Worm (Caenorhabditis elegans) whole organism, young adult: Measurements from ENCODE around the gene C06B3.7.

ENCODE experiments used
- B0035.1 ChIP-seq: sonication (generic microtip); optimal IDR thresholded peaks from 2 replicates; lab custom pipeline; 2016; ENCODE audit warnings: missing genetic modification characterization, mild to moderate bottlenecking, missing compliant biosample characterization, missing genotype, missing genetic modification reagents
- B0336.3 ChIP-seq: fragments of 200-800 bp; sonication (Bioruptor generic); IDR thresholded peaks from 2 replicates; pipeline ENCODE4 v1.3.6; 2022; ENCODE audit warnings: missing genetic modification characterization, missing compliant biosample characterization
- C17E4.6 ChIP-seq: fragments of 200-800 bp; sonication (Bioruptor generic); IDR thresholded peaks from 2 replicates; pipeline ENCODE4 v1.3.6; 2022; ENCODE audit warnings: missing genetic modification reagents, missing genetic modification characterization, missing compliant biosample characterization
- F49E8.2 ChIP-seq: sonication (generic microtip); optimal IDR thresholded peaks from 3 replicates; lab custom pipeline; 2017; ENCODE audit warnings: missing genetic modification characterization, mild to moderate bottlenecking, missing compliant biosample characterization, antibody characterized with exemption, moderate library complexity; ENCODE audit not compliant: insufficient read depth
- F57A8.1 ChIP-seq: fragments of 200-800 bp; sonication (Bioruptor generic); optimal IDR thresholded peaks from 2 replicates; lab custom pipeline; 2018; ENCODE audit warnings: mild to moderate bottlenecking, missing genetic modification characterization, moderate library complexity, missing compliant biosample characterization
- K11D2.4 ChIP-seq: fragments of 200-800 bp; sonication (Bioruptor generic); IDR thresholded peaks from 2 replicates; pipeline ENCODE4 v1.3.6; 2022; ENCODE audit warnings: missing genetic modification reagents, missing genetic modification characterization, missing compliant biosample characterization
- K12H6.12 ChIP-seq: fragments of 200-800 bp; sonication (Bioruptor generic); optimal IDR thresholded peaks from 2 replicates; lab custom pipeline; 2018; ENCODE audit warnings: mild to moderate bottlenecking, missing genetic modification characterization, missing compliant biosample characterization
- Y67H2A.10 ChIP-seq: fragments of 200-800 bp; sonication (Bioruptor generic); conservative IDR thresholded peaks from 2 replicates; pipeline ENCODE4 v1.3.6; 2022; ENCODE audit warnings: missing genetic modification reagents, missing genetic modification characterization, missing compliant biosample characterization
- athp-1 ChIP-seq: sonication (generic microtip); optimal IDR thresholded peaks from 2 replicates; lab custom pipeline; 2017; ENCODE audit warnings: mild to moderate bottlenecking, missing genetic modification characterization, missing compliant biosample characterization
- attf-6 ChIP-seq: fragments of 200-800 bp; sonication (Bioruptor generic); IDR thresholded peaks from 2 replicates; pipeline ENCODE4 v1.3.6; 2022; ENCODE audit warnings: missing genetic modification reagents, missing genetic modification characterization, missing compliant biosample characterization
- bed-2 ChIP-seq: fragments of 200-800 bp; sonication (Bioruptor generic); IDR thresholded peaks from 2 replicates; pipeline ENCODE4 v1.3.6; 2022; ENCODE audit warnings: missing genetic modification reagents, missing genetic modification characterization, missing compliant biosample characterization
- ccch-3 ChIP-seq: fragments of 200-800 bp; sonication (Bioruptor generic); optimal IDR thresholded peaks from 2 replicates; lab custom pipeline; 2018; ENCODE audit warnings: mild to moderate bottlenecking, missing genetic modification characterization, missing compliant biosample characterization
- cebp-2 ChIP-seq: fragments of 200-800 bp; sonication (Bioruptor generic); IDR thresholded peaks from 2 replicates; pipeline ENCODE4 v1.3.6; 2022; ENCODE audit warnings: missing genetic modification characterization, missing compliant biosample characterization
- ceh-27 ChIP-seq: fragments of 200-800 bp; sonication (Bioruptor generic); optimal IDR thresholded peaks from 2 replicates; lab custom pipeline; 2018; ENCODE audit warnings: mild to moderate bottlenecking, missing genetic modification characterization, moderate library complexity, missing compliant biosample characterization
- ceh-58 ChIP-seq: fragments of 200-800 bp; sonication (Bioruptor generic); IDR thresholded peaks from 2 replicates; pipeline ENCODE4 v1.3.6; 2022; ENCODE audit warnings: missing genetic modification characterization, missing compliant biosample characterization
- chd-7 ChIP-seq: sonication (generic microtip); optimal IDR thresholded peaks from 2 replicates; lab custom pipeline; 2016; ENCODE audit warnings: mild to moderate bottlenecking, missing genetic modification characterization, moderate library complexity, missing compliant biosample characterization
- dpl-1 ChIP-seq: fragments of 150-350 bp; optimal IDR thresholded peaks from 2 replicates; lab custom pipeline; 2014; ENCODE audit warnings: missing biosample characterization, missing genetic modification reagents, missing genetic modification characterization
- egl-18 ChIP-seq: fragments of 200-800 bp; sonication (Bioruptor generic); IDR thresholded peaks from 2 replicates; pipeline ENCODE4 v1.3.6; 2022; ENCODE audit warnings: missing genetic modification reagents, missing genetic modification characterization, missing compliant biosample characterization
- egrh-3 ChIP-seq: fragments of 200-800 bp; sonication (Bioruptor generic); IDR thresholded peaks from 2 replicates; pipeline ENCODE4 v1.3.6; 2022; ENCODE audit warnings: missing genetic modification reagents, missing genetic modification characterization, missing compliant biosample characterization
- ekl-4 ChIP-seq: fragments of 200-800 bp; sonication (Bioruptor generic); IDR thresholded peaks from 2 replicates; pipeline ENCODE4 v1.3.6; 2022; ENCODE audit warnings: missing genetic modification reagents, missing genetic modification characterization, missing compliant biosample characterization
- ets-4 ChIP-seq: fragments of 200-800 bp; sonication (Bioruptor generic); optimal IDR thresholded peaks from 2 replicates; lab custom pipeline; 2018; ENCODE audit warnings: mild to moderate bottlenecking, missing genetic modification characterization, missing compliant biosample characterization
- fkh-3 ChIP-seq: sonication (generic microtip); optimal IDR thresholded peaks from 2 replicates; lab custom pipeline; 2016; ENCODE audit warnings: mild to moderate bottlenecking, missing genetic modification characterization, missing compliant biosample characterization
- him-1 ChIP-seq: sonication (generic microtip); optimal IDR thresholded peaks from 2 replicates; lab custom pipeline; 2016; ENCODE audit warnings: missing genotype, missing genetic modification reagents, missing genetic modification characterization, missing compliant biosample characterization
- hlh-26 ChIP-seq: fragments of 200-800 bp; sonication (Bioruptor generic); conservative IDR thresholded peaks from 2 replicates; pipeline ENCODE4 v1.3.6; 2022; ENCODE audit warnings: missing genetic modification reagents, missing genetic modification characterization, missing compliant biosample characterization
- hmg-20 ChIP-seq: fragments of 200-800 bp; sonication (Bioruptor generic); IDR thresholded peaks from 2 replicates; pipeline ENCODE4 v1.3.6; 2022; ENCODE audit warnings: missing genetic modification reagents, missing genetic modification characterization, missing compliant biosample characterization
- lag-1 ChIP-seq: fragments of 200-800 bp; sonication (Bioruptor generic); IDR thresholded peaks from 2 replicates; pipeline ENCODE4 v1.3.6; 2022; ENCODE audit warnings: missing genetic modification reagents, missing genetic modification characterization, missing compliant biosample characterization
- let-607 ChIP-seq, 2 experiments: fragments of 200-800 bp in 1 of 2; sonication (Bioruptor generic) in 1 of 2; sonication (generic microtip) in 1 of 2; optimal IDR thresholded peaks; 2 replicates each; lab custom pipeline; 2016 to 2018; ENCODE audit warnings: mild to moderate bottlenecking in 2 of 2, missing compliant biosample characterization in 2 of 2, missing genetic modification characterization in 2 of 2, moderate library complexity in 2 of 2, missing genotype in 1 of 2
- lin-26 ChIP-seq: fragments of 200-800 bp; sonication (Bioruptor generic); IDR thresholded peaks from 2 replicates; pipeline ENCODE4 v1.3.6; 2022; ENCODE audit warnings: missing genetic modification reagents, missing genetic modification characterization, missing compliant biosample characterization
- lin-54 ChIP-seq: fragments of 200-800 bp; sonication (Bioruptor generic); optimal IDR thresholded peaks from 2 replicates; lab custom pipeline; 2018; ENCODE audit warnings: mild to moderate bottlenecking, missing genetic modification characterization, missing compliant biosample characterization
- lsl-1 ChIP-seq: fragments of 200-800 bp; sonication (Bioruptor generic); optimal IDR thresholded peaks from 2 replicates; lab custom pipeline; 2018; ENCODE audit warnings: mild to moderate bottlenecking, missing genetic modification characterization, moderate library complexity, missing compliant biosample characterization
- lsy-27 ChIP-seq: sonication (generic microtip); optimal IDR thresholded peaks from 2 replicates; lab custom pipeline; 2017; ENCODE audit warnings: missing genetic modification characterization, mild to moderate bottlenecking, missing compliant biosample characterization, antibody characterized with exemption, missing genotype, borderline replicate concordance; ENCODE audit not compliant: insufficient read depth
- madf-3 ChIP-seq: fragments of 200-800 bp; sonication (Bioruptor generic); IDR thresholded peaks from 2 replicates; pipeline ENCODE4 v1.3.6; 2022; ENCODE audit warnings: missing genetic modification reagents, missing genetic modification characterization, missing compliant biosample characterization
- madf-8 ChIP-seq: fragments of 200-800 bp; sonication (Bioruptor generic); conservative IDR thresholded peaks from 2 replicates; pipeline ENCODE4 v1.3.6; 2022; ENCODE audit warnings: missing genetic modification reagents, missing genetic modification characterization, missing compliant biosample characterization
- nfya-2 ChIP-seq: fragments of 200-800 bp; sonication (Bioruptor generic); IDR thresholded peaks from 2 replicates; pipeline ENCODE4 v1.3.6; 2022; ENCODE audit warnings: missing genetic modification reagents, missing genetic modification characterization, missing compliant biosample characterization
- nhr-179 ChIP-seq: sonication (generic microtip); optimal IDR thresholded peaks from 2 replicates; lab custom pipeline; 2016; ENCODE audit warnings: mild to moderate bottlenecking, missing genetic modification characterization, missing compliant biosample characterization
- nhr-80 ChIP-seq: sonication (generic microtip); optimal IDR thresholded peaks from 2 replicates; lab custom pipeline; 2016; ENCODE audit warnings: missing genetic modification characterization, missing compliant biosample characterization
- repo-1 ChIP-seq: sonication (generic microtip); optimal IDR thresholded peaks from 2 replicates; lab custom pipeline; 2017; ENCODE audit warnings: mild to moderate bottlenecking, missing genetic modification characterization, missing compliant biosample characterization
- snpc-3.4 ChIP-seq: sonication (generic microtip); optimal IDR thresholded peaks from 2 replicates; lab custom pipeline; 2017; ENCODE audit warnings: missing genetic modification characterization, mild to moderate bottlenecking, missing compliant biosample characterization, antibody characterized with exemption, moderate library complexity, missing genotype, missing genetic modification reagents
- xnd-1 ChIP-seq: sonication (generic microtip); optimal IDR thresholded peaks from 2 replicates; lab custom pipeline; 2016; ENCODE audit warnings: missing genotype, missing genetic modification reagents, missing genetic modification characterization, missing compliant biosample characterization
- zim-3 ChIP-seq: sonication (generic microtip); optimal IDR thresholded peaks from 2 replicates; lab custom pipeline; 2017; ENCODE audit warnings: mild to moderate bottlenecking, missing genetic modification characterization, moderate library complexity, missing compliant biosample characterization
- ztf-25 ChIP-seq: fragments of 200-800 bp; sonication (Bioruptor generic); IDR thresholded peaks from 2 replicates; pipeline ENCODE4 v1.3.6; 2022; ENCODE audit warnings: missing genetic modification reagents, missing genetic modification characterization, missing compliant biosample characterization
- ztf-26 ChIP-seq: sonication (generic microtip); optimal IDR thresholded peaks from 2 replicates; lab custom pipeline; 2017; ENCODE audit warnings: missing genetic modification characterization, missing compliant biosample characterization

Gene C06B3.7

ce11 chrV:13863700-13864099, 45.8 kb upstream of the C06B3.7 start:
- TF ChIP-seq ztf-26, result no peak
- no peak for TF ChIP-seq cebp-2 (GFP tag; lab: Robert Waterston, UW)
- no peak for TF ChIP-seq fkh-3 (tag; lab: Kevin White, UChicago)
- TF ChIP-seq snpc-3.4 (tag; lab: Kevin White, UChicago), result no peak
- no peak for TF ChIP-seq hmg-20 (GFP tag; lab: Robert Waterston, UW)
- TF ChIP-seq lag-1 (GFP tag; lab: Robert Waterston, UW), result no peak
- TF ChIP-seq lin-26 (GFP tag; lab: Robert Waterston, UW), result no peak
- TF ChIP-seq F49E8.2 (tag; lab: Kevin White, UChicago), result no peak
- no peak for TF ChIP-seq lsy-27 (tag; lab: Kevin White, UChicago)
- no peak for TF ChIP-seq ets-4
- TF ChIP-seq Y67H2A.10 (GFP tag; lab: Robert Waterston, UW), result no peak
- TF ChIP-seq lsl-1, result no peak
- no peak for TF ChIP-seq him-1 (tag; lab: Kevin White, UChicago)

DNA sequence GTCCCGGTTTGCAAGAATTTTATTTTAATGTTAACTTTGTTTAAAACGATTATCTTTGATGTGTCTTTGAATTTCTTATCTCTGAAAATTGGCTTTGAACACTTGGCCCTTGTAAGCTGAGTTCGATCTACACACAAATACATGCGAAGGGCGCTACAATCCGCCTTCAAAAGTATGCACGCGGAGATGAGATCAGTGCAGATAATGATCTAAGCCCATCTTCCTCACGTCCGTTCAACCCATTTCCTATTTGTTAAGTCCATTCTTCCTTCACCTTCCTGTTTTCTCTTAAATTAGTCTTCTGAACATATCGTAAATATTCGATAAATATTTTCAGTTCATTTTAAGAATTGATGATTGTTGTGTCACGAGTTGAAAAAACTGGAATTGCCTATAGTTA, 43.1 kb upstream of the C06B3.7 start, which contains the start of gene nhr-175:
nhr-175 (plus strand) TSS at position 339 of the 400 bp plus-strand sequence.
- TF ChIP-seq C17E4.6 (GFP tag; lab: Robert Waterston, UW) (no peak), ekl-4 (GFP tag; lab: Robert Waterston, UW) (no peak), F57A8.1 (GFP tag; lab: Kevin White, UChicago) (no peak), bed-2 (GFP tag; lab: Robert Waterston, UW) (no peak), ceh-58 (GFP tag; lab: Robert Waterston, UW) (no peak), B0035.1 (no peak), nhr-179 (no peak), B0336.3 (GFP tag; lab: Robert Waterston, UW) (no peak), lsy-27 (tag; lab: Kevin White, UChicago) (no peak), let-607 (tag; optimal IDR thresholded peaks at IDR 0.05; lab: Kevin White, UChicago) (no peak), athp-1 (tag; lab: Kevin White, UChicago) (no peak), chd-7 (tag; lab: Kevin White, UChicago) (no peak), ztf-25 (no peak), zim-3 (tag; lab: Kevin White, UChicago) (no peak)

DNA sequence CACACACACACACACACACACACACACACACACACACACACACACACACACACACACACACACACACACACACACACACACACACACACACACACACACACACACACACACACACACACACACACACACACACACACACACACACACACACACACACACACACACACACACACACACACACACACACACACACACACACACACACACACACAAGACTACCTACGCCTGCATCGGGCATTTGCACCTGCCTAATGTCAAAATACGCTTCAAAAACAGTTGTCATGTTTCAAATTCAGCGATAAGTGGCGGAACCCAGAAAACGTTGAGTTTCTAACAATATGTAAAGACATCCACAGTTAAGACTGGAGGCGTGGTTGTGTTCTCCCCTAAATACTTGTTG, 40.6 kb upstream of the C06B3.7 start:
- peak; percentile 10 for TF ChIP-seq ceh-27 (GFP tag; lab: Kevin White, UChicago)
- TF ChIP-seq egrh-3 (GFP tag; lab: Robert Waterston, UW), result peak; percentile 76; the same call in 1 of the 2 replicates

DNA sequence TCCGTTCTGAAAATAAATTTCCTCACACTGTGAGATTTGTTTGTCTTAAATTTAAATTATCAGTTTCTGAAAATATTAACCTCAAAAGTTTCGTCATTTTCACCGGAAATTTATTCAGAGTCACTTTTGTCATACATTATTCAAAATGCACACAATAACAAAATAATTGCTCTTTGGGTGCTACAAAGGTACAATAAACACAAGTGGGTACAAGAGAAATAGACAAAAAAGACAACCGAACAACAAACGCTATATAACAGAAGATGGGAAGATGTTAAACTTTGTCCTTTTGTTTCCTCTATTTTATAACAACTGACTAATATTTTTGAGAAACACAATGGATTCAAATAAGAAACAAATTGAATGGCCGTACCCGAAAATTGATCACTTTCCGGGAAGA, 39.9 kb upstream of the C06B3.7 start:
- TF ChIP-seq lin-54 (GFP tag; lab: Kevin White, UChicago) (no peak), ztf-26 (no peak), chd-7 (tag; lab: Kevin White, UChicago) (no peak), xnd-1 (tag; lab: Kevin White, UChicago) (no peak), K11D2.4 (no peak), hmg-20 (GFP tag; lab: Robert Waterston, UW) (no peak), let-607 (tag; optimal IDR thresholded peaks at IDR 0.05; lab: Kevin White, UChicago) (no peak), repo-1 (no peak), Y67H2A.10 (GFP tag; lab: Robert Waterston, UW) (no peak), madf-8 (no peak), madf-3 (GFP tag; lab: Robert Waterston, UW) (no peak), dpl-1 (no peak), ets-4 (no peak), nhr-80 (no peak), hlh-26 (GFP tag; lab: Robert Waterston, UW) (no peak), nfya-2 (GFP tag; lab: Robert Waterston, UW) (no peak), ccch-3 (GFP tag; lab: Kevin White, UChicago) (no peak), attf-6 (GFP tag; lab: Robert Waterston, UW) (no peak), K12H6.12 (tag; lab: Kevin White, UChicago) (no peak), egl-18 (no peak)
